Worm (Caenorhabditis elegans) whole organism, L2 larva: ENCODE data around the gene zmp-1.

Source experiments
- ZK546.5 ChIP-seq: sonication (generic microtip); optimal IDR thresholded peaks from 2 replicates; lab custom pipeline; 2017; ENCODE audit warnings: missing biosample characterization, missing genetic modification characterization
- nhr-6 ChIP-seq: fragments of 150-350 bp; optimal IDR thresholded peaks from 2 replicates; lab custom pipeline; 2014; ENCODE audit warnings: missing biosample characterization, missing genetic modification characterization

DNA sequence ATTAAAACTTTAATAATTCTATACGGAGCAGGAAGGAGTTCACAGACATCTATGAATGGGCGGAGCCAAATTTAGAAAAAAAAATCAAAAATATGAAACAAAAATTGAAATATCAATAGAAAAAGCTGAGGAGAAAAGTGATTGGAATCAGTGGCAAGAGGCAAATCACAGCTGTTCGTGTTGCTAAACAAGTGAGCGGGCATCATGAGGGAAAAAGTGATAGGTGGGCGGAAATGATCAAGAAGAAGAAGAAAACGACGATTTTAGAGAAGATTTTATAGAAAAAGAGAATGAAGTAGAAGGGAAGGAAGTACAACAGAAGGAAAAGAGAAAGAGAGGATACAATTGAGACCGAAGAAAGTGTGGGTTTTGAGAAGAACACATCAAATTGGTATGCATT, 34.1 kb downstream of the zmp-1 start:
- TF ChIP-seq nhr-6 (tag; lab: Kevin White, UChicago) (no peak), ZK546.5 (tag; lab: Kevin White, UChicago) (no peak)
